Fruit fly (Drosophila melanogaster) whole organism, embryonic: ENCODE measurements around the gene saturn.
A peak's percentile ranks its signal among the peaks of the same experiment; 100 is the strongest.

Source experiments
- Atf3 ChIP-seq: fragments of 200-800 bp; sonication (Bioruptor generic); optimal IDR thresholded peaks from 3 replicates; lab custom pipeline; 2016; ENCODE audit warnings: missing biosample characterization, missing genetic modification characterization
- C15 ChIP-seq: fragments of 200-800 bp; sonication (Bioruptor generic); IDR thresholded peaks from 3 replicates; pipeline ENCODE4 v1.3.6; 2022; ENCODE audit warnings: missing biosample characterization, missing genetic modification characterization
- CG10431 ChIP-seq: fragments of 200-800 bp; sonication (Bioruptor generic); optimal IDR thresholded peaks from 3 replicates; lab custom pipeline; 2018; ENCODE audit warnings: missing biosample characterization, mild to moderate bottlenecking, missing genetic modification characterization
- CG10565 ChIP-seq: fragments of 200-800 bp; sonication (Bioruptor generic); optimal IDR thresholded peaks from 3 replicates; lab custom pipeline; 2016; ENCODE audit warnings: missing biosample characterization, mild to moderate bottlenecking, missing genetic modification characterization
- CG11696 ChIP-seq: fragments of 200-800 bp; sonication (Bioruptor generic); IDR thresholded peaks from 2 replicates; pipeline ENCODE4 v1.3.6; 2022; ENCODE audit warnings: missing biosample characterization, missing genetic modification characterization
- CG12155 ChIP-seq: fragments of 200-800 bp; sonication (Bioruptor generic); optimal IDR thresholded peaks from 3 replicates; lab custom pipeline; 2016; ENCODE audit warnings: missing biosample characterization, missing genetic modification characterization
- CG12219 ChIP-seq: fragments of 200-800 bp; sonication (Bioruptor generic); optimal IDR thresholded peaks from 3 replicates; lab custom pipeline; 2018; ENCODE audit warnings: missing biosample characterization, mild to moderate bottlenecking, missing genetic modification characterization
- CG15269 ChIP-seq: fragments of 200-800 bp; sonication (Bioruptor generic); optimal IDR thresholded peaks from 2 replicates; lab custom pipeline; 2018; ENCODE audit warnings: missing biosample characterization, mild to moderate bottlenecking, missing genetic modification characterization, moderate library complexity
- CG15514 ChIP-seq: fragments of 200-800 bp; sonication (Bioruptor generic); optimal IDR thresholded peaks from 3 replicates; lab custom pipeline; 2017; ENCODE audit warnings: missing biosample characterization, missing genetic modification characterization, mild to moderate bottlenecking, moderate library complexity, missing genetic modification reagents
- CG17186 ChIP-seq: fragments of 200-800 bp; sonication (Bioruptor generic); optimal IDR thresholded peaks from 3 replicates; lab custom pipeline; 2017; ENCODE audit warnings: missing biosample characterization, missing genetic modification reagents, missing genetic modification characterization
- CG17829 ChIP-seq: fragments of 200-800 bp; optimal IDR thresholded peaks from 2 replicates; lab custom pipeline; 2019; ENCODE audit warnings: missing biosample characterization, mild to moderate bottlenecking, missing genetic modification characterization, moderate library complexity
- CG18011 ChIP-seq: fragments of 200-800 bp; sonication (Bioruptor generic); optimal IDR thresholded peaks from 2 replicates; lab custom pipeline; 2017; ENCODE audit warnings: missing biosample characterization, missing genetic modification characterization, mild to moderate bottlenecking, moderate library complexity, missing genotype
- CG18262 ChIP-seq: fragments of 200-800 bp; optimal IDR thresholded peaks from 3 replicates; lab custom pipeline; 2019; ENCODE audit warnings: missing biosample characterization, mild to moderate bottlenecking, missing genetic modification characterization, moderate library complexity
- CG2199 ChIP-seq: fragments of 200-800 bp; sonication (Bioruptor generic); IDR thresholded peaks from 3 replicates; pipeline ENCODE4 v1.3.6; 2022; ENCODE audit warnings: missing biosample characterization, missing genetic modification characterization
- CG30431 ChIP-seq: fragments of 200-800 bp; sonication (Bioruptor generic); optimal IDR thresholded peaks from 2 replicates; lab custom pipeline; 2017; ENCODE audit warnings: missing biosample characterization, missing genetic modification characterization
- CG34224 ChIP-seq: fragments of 200-800 bp; sonication (Bioruptor generic); IDR thresholded peaks from 3 replicates; pipeline ENCODE4 v1.3.6; 2022; ENCODE audit warnings: missing biosample characterization, missing genetic modification characterization; ENCODE audit not compliant: partially characterized antibody
- CG34422 ChIP-seq: fragments of 200-800 bp; sonication (Bioruptor generic); IDR thresholded peaks from 3 replicates; pipeline ENCODE4 v1.3.6; 2022; ENCODE audit warnings: missing biosample characterization, missing genetic modification characterization
- CG4404 ChIP-seq: fragments of 200-800 bp; sonication (Bioruptor generic); IDR thresholded peaks from 2 replicates; pipeline ENCODE4 v1.3.6; 2022; ENCODE audit warnings: missing biosample characterization, missing genetic modification characterization
- CG4424 ChIP-seq: fragments of 200-800 bp; sonication (Bioruptor generic); optimal IDR thresholded peaks from 3 replicates; lab custom pipeline; 2016; ENCODE audit warnings: missing biosample characterization, missing genetic modification characterization
- CG4707 ChIP-seq: fragments of 200-800 bp; sonication (Bioruptor generic); optimal IDR thresholded peaks from 2 replicates; lab custom pipeline; 2018; ENCODE audit warnings: missing biosample characterization, mild to moderate bottlenecking, missing genetic modification characterization, moderate library complexity
- CG5180 ChIP-seq: fragments of 200-800 bp; sonication (Bioruptor generic); optimal IDR thresholded peaks from 3 replicates; lab custom pipeline; 2017; ENCODE audit warnings: missing biosample characterization, missing genetic modification characterization, mild to moderate bottlenecking, moderate library complexity, missing genetic modification reagents
- CG7786 ChIP-seq: fragments of 200-800 bp; sonication (Bioruptor generic); optimal IDR thresholded peaks from 2 replicates; lab custom pipeline; 2016; ENCODE audit warnings: missing biosample characterization, missing genetic modification characterization
- CG7963 ChIP-seq: fragments of 200-800 bp; sonication (Bioruptor generic); IDR thresholded peaks from 3 replicates; pipeline ENCODE4 v1.3.6; 2022; ENCODE audit warnings: missing biosample characterization, missing genetic modification characterization; ENCODE audit not compliant: partially characterized antibody
- Dek ChIP-seq: fragments of 200-800 bp; sonication (Bioruptor generic); optimal IDR thresholded peaks from 3 replicates; lab custom pipeline; 2019; ENCODE audit warnings: missing biosample characterization, mild to moderate bottlenecking, missing genetic modification characterization, moderate library complexity
- ERR ChIP-seq: fragments of 200-800 bp; sonication (Bioruptor generic); optimal IDR thresholded peaks from 2 replicates; lab custom pipeline; 2016; ENCODE audit warnings: missing biosample characterization, missing genetic modification characterization
- Ets65A ChIP-seq: fragments of 200-800 bp; sonication (Bioruptor generic); peaks from one replicate; lab custom pipeline; 2016; ENCODE audit warnings: missing biosample characterization, missing genetic modification characterization
- Hey ChIP-seq: fragments of 200-800 bp; sonication (Bioruptor generic); optimal IDR thresholded peaks from 3 replicates; lab custom pipeline; 2018; ENCODE audit warnings: missing biosample characterization, mild to moderate bottlenecking, missing genetic modification characterization
- Hr39 ChIP-seq: fragments of >200 bp; optimal IDR thresholded peaks from 2 replicates; lab custom pipeline; 2017
- MBD-R2 ChIP-seq: fragments of 200-800 bp; sonication (Bioruptor generic); IDR thresholded peaks from 2 replicates; pipeline ENCODE4 v1.3.6; 2022; ENCODE audit warnings: missing biosample characterization, missing genetic modification characterization
- NfI ChIP-seq: fragments of 200-800 bp; sonication (Bioruptor generic); optimal IDR thresholded peaks from 3 replicates; lab custom pipeline; 2018; ENCODE audit warnings: missing biosample characterization, mild to moderate bottlenecking, missing genetic modification characterization, moderate library complexity
- Pdp1 ChIP-seq, 2 experiments: fragments of 200-800 bp; sonication (Bioruptor generic); optimal IDR thresholded peaks; 3 replicates each; lab custom pipeline; 2016; ENCODE audit warnings: missing biosample characterization in 2 of 2, missing genetic modification characterization in 2 of 2, mild to moderate bottlenecking in 1 of 2, moderate library complexity in 1 of 2
- Rfx ChIP-seq: fragments of 200-800 bp; sonication (Bioruptor generic); IDR thresholded peaks from 2 replicates; pipeline ENCODE4 v1.3.6; 2022; ENCODE audit warnings: missing biosample characterization, missing genetic modification characterization
- Sox100B ChIP-seq: fragments of 200-800 bp; sonication (Bioruptor generic); optimal IDR thresholded peaks from 3 replicates; lab custom pipeline; 2018; ENCODE audit warnings: missing biosample characterization, mild to moderate bottlenecking, missing genetic modification characterization
- abd-A ChIP-seq: fragments of 200-800 bp; sonication (Bioruptor generic); optimal IDR thresholded peaks from 3 replicates; lab custom pipeline; 2019; ENCODE audit warnings: missing biosample characterization, mild to moderate bottlenecking, missing genetic modification characterization, moderate library complexity
- az2 ChIP-seq: fragments of 200-800 bp; sonication (Bioruptor generic); optimal IDR thresholded peaks from 3 replicates; lab custom pipeline; 2016; ENCODE audit warnings: missing biosample characterization, missing genetic modification characterization
- cad ChIP-seq: fragments of >200 bp; optimal IDR thresholded peaks from 2 replicates; lab custom pipeline; 2017; ENCODE audit warnings: missing biosample characterization, missing genetic modification characterization
- dm ChIP-seq: fragments of 200-800 bp; sonication (Bioruptor generic); optimal IDR thresholded peaks from 3 replicates; lab custom pipeline; 2016; ENCODE audit warnings: missing biosample characterization, missing genetic modification characterization
- emc ChIP-seq: fragments of 200-800 bp; sonication (Bioruptor generic); optimal IDR thresholded peaks from 2 replicates; lab custom pipeline; 2016; ENCODE audit warnings: missing biosample characterization, missing genetic modification characterization
- esg ChIP-seq: fragments of 200-800 bp; sonication (Bioruptor generic); conservative IDR thresholded peaks from 2 replicates; pipeline ENCODE4 v1.3.6; 2022; ENCODE audit warnings: missing biosample characterization, missing genetic modification characterization
- fd96Cb ChIP-seq: fragments of 200-800 bp; sonication (Bioruptor generic); optimal IDR thresholded peaks from 2 replicates; lab custom pipeline; 2018; ENCODE audit warnings: missing biosample characterization, mild to moderate bottlenecking, missing genetic modification characterization, moderate library complexity
- h ChIP-seq: fragments of >200 bp; optimal IDR thresholded peaks from 2 replicates; lab custom pipeline; 2017
- hth ChIP-seq: fragments of >200 bp; optimal IDR thresholded peaks from 2 replicates; lab custom pipeline; 2017; ENCODE audit warnings: inconsistent platforms
- ken ChIP-seq: fragments of 200-800 bp; sonication (Bioruptor generic); IDR thresholded peaks from 3 replicates; pipeline ENCODE4 v1.3.6; 2022; ENCODE audit warnings: missing biosample characterization, missing genetic modification characterization
- nerfin-1 ChIP-seq: fragments of 200-800 bp; sonication (Bioruptor generic); optimal IDR thresholded peaks from 3 replicates; lab custom pipeline; 2019; ENCODE audit warnings: missing biosample characterization, mild to moderate bottlenecking, missing genetic modification characterization, moderate library complexity
- onecut ChIP-seq: fragments of 200-800 bp; sonication (Bioruptor generic); IDR thresholded peaks from 2 replicates; pipeline ENCODE4 v1.3.6; 2022; ENCODE audit warnings: missing biosample characterization, missing genetic modification characterization
- pb ChIP-seq: fragments of 200-800 bp; sonication (Bioruptor generic); optimal IDR thresholded peaks from 3 replicates; lab custom pipeline; 2016; ENCODE audit warnings: missing biosample characterization, missing genetic modification characterization
- ranshi ChIP-seq: fragments of 200-800 bp; sonication (Bioruptor generic); IDR thresholded peaks from 2 replicates; pipeline ENCODE4 v1.3.6; 2022; ENCODE audit warnings: missing biosample characterization, missing genetic modification characterization
- scrt ChIP-seq: fragments of 200-800 bp; sonication (Bioruptor generic); optimal IDR thresholded peaks from 2 replicates; lab custom pipeline; 2018; ENCODE audit warnings: missing biosample characterization, mild to moderate bottlenecking, missing genetic modification characterization, moderate library complexity
- sqz ChIP-seq: fragments of 200-800 bp; sonication (Bioruptor generic); optimal IDR thresholded peaks from 3 replicates; lab custom pipeline; 2018; ENCODE audit warnings: missing biosample characterization, mild to moderate bottlenecking, missing genetic modification characterization
- tap ChIP-seq: fragments of 200-800 bp; optimal IDR thresholded peaks from 3 replicates; lab custom pipeline; 2019; ENCODE audit warnings: missing biosample characterization, mild to moderate bottlenecking, missing genetic modification characterization, moderate library complexity
- vvl ChIP-seq: fragments of 200-800 bp; sonication (Bioruptor generic); IDR thresholded peaks from 2 replicates; pipeline ENCODE4 v1.3.6; 2022; ENCODE audit warnings: missing biosample characterization, missing genetic modification characterization
- wek ChIP-seq: fragments of 200-800 bp; sonication (Bioruptor generic); optimal IDR thresholded peaks from 3 replicates; lab custom pipeline; 2018; ENCODE audit warnings: missing biosample characterization, mild to moderate bottlenecking, missing genetic modification characterization, moderate library complexity
- yki ChIP-seq: fragments of >200 bp; optimal IDR thresholded peaks from 3 replicates; lab custom pipeline; 2018

saturn gene

dm6 chr3L:14195714-14196113, 7.4 kb upstream of the saturn start (continued):
- TF ChIP-seq abd-A (no peak), Ets65A (GFP tag; lab: Kevin White, UChicago) (no peak), hth (lab: Kevin White, UChicago) (no peak), NfI (GFP tag; lab: Kevin White, UChicago) (peak; percentile 21), ERR (GFP tag; lab: Kevin White, UChicago) (no peak), CG17186 (GFP tag; lab: Kevin White, UChicago) (no peak), CG7963 (GFP tag; lab: Robert Waterston, UW) (no peak), C15 (no peak), Hey (tag; lab: Kevin White, UChicago) (no peak), wek (GFP tag; lab: Kevin White, UChicago) (peak; percentile 61), dm (no peak), CG7786 (GFP tag; lab: Kevin White, UChicago) (no peak), Atf3 (GFP tag; lab: Kevin White, UChicago) (no peak), Hr39 (lab: Kevin White, UChicago) (no peak), emc (GFP tag; lab: Kevin White, UChicago) (no peak), cad (GFP tag; lab: Kevin White, UChicago) (no peak), tap (peak; percentile 40), CG4707 (GFP tag; lab: Kevin White, UChicago) (peak; percentile 72), CG15269 (peak; percentile 61), CG15514 (GFP tag; lab: Kevin White, UChicago) (peak; percentile 29), az2 (GFP tag; lab: Kevin White, UChicago) (no peak), Rfx (no peak), MBD-R2 (GFP tag; lab: Robert Waterston, UW) (no peak), yki (lab: Kevin White, UChicago) (no peak), vvl (GFP tag; lab: Robert Waterston, UW) (no peak), CG10431 (GFP tag; lab: Kevin White, UChicago) (peak; percentile 61), Dek (tag; lab: Kevin White, UChicago) (no peak), CG4404 (no peak), CG12219 (GFP tag; lab: Kevin White, UChicago) (peak; percentile 35), ken (GFP tag; lab: Robert Waterston, UW) (no peak), CG34224 (GFP tag; lab: Robert Waterston, UW) (no peak), CG34422 (GFP tag; lab: Robert Waterston, UW) (no peak), fd96Cb (tag; lab: Kevin White, UChicago) (no peak), h (lab: Kevin White, UChicago) (no peak), CG18262 (tag; lab: Kevin White, UChicago) (peak; percentile 53), esg (GFP tag; lab: Robert Waterston, UW) (no peak), Sox100B (GFP tag; lab: Kevin White, UChicago) (peak; percentile 56), CG30431 (GFP tag; lab: Kevin White, UChicago) (no peak), CG4424 (GFP tag; lab: Kevin White, UChicago) (peak; percentile 5), CG5180 (GFP tag; lab: Kevin White, UChicago) (peak; percentile 38), nerfin-1 (peak; percentile 37), ranshi (GFP tag; lab: Robert Waterston, UW) (no peak)

dm6 chr3L:14198216-14198615, 4.9 kb upstream of the saturn start:
- TF ChIP-seq CG18011 (peak; percentile 90), CG11696 (GFP tag; lab: Robert Waterston, UW) (peak; percentile 8; the same call in 1 of the 2 replicates), ERR (GFP tag; lab: Kevin White, UChicago) (no peak), vvl (GFP tag; lab: Robert Waterston, UW) (peak; percentile 57; the same call in 1 of the 2 replicates), CG17829 (no peak), CG12155 (GFP tag; lab: Kevin White, UChicago) (no peak), onecut (GFP tag; lab: Robert Waterston, UW) (peak; percentile 92), scrt (GFP tag; lab: Kevin White, UChicago) (peak; percentile 3), pb (GFP tag; lab: Kevin White, UChicago) (no peak), abd-A (peak; percentile 25), CG10565 (GFP tag; lab: Kevin White, UChicago) (no peak), CG2199 (0 out of 3 replicates have a peak, but pooled peaks have one; percentile 7), CG5180 (GFP tag; lab: Kevin White, UChicago) (peak; percentile 5), sqz (GFP tag; lab: Kevin White, UChicago) (peak; percentile 33), Pdp1 (GFP tag; optimal IDR thresholded peaks at IDR 0.05; lab: Kevin White, UChicago) (peak in 1 of 2 experiments; percentile 86)
